Worm (Caenorhabditis elegans) whole organism, mixed stage, embryonic: ENCODE measurements around the gene M01B2.8.

ENCODE experiments used
- ceh-39 ChIP-seq: fragments of 150-350 bp; optimal IDR thresholded peaks from 2 replicates; lab custom pipeline; 2014; ENCODE audit warnings: missing biosample characterization, missing genetic modification characterization
- elt-1 ChIP-seq: sonication (generic microtip); optimal IDR thresholded peaks from 2 replicates; lab custom pipeline; 2017; ENCODE audit warnings: missing genetic modification characterization, mild to moderate bottlenecking, missing compliant biosample characterization, antibody characterized with exemption, moderate library complexity, borderline replicate concordance; ENCODE audit not compliant: insufficient read depth
- elt-3 ChIP-seq: fragments of 150-350 bp; optimal IDR thresholded peaks from 2 replicates; lab custom pipeline; 2014; ENCODE audit warnings: missing biosample characterization, missing genetic modification characterization
- lsy-2 ChIP-seq: fragments of 150-350 bp; optimal IDR thresholded peaks from 2 replicates; lab custom pipeline; 2014; ENCODE audit warnings: missing biosample characterization, missing genetic modification characterization
- mep-1 ChIP-seq: fragments of 150-350 bp; optimal IDR thresholded peaks from 2 replicates; lab custom pipeline; 2017; ENCODE audit warnings: missing biosample characterization, missing genetic modification reagents, missing genetic modification characterization, inconsistent platforms
- nhr-12 ChIP-seq: fragments of 150-350 bp; optimal IDR thresholded peaks from 2 replicates; lab custom pipeline; 2014; ENCODE audit warnings: missing biosample characterization, missing genetic modification characterization
- pha-4 ChIP-seq: fragments of 150-350 bp; optimal IDR thresholded peaks from 2 replicates; lab custom pipeline; 2018; ENCODE audit warnings: missing biosample characterization, missing genetic modification reagents, missing genetic modification characterization
- sem-2 ChIP-seq: fragments of 200-800 bp; sonication (Bioruptor generic); optimal IDR thresholded peaks from 2 replicates; lab custom pipeline; 2018; ENCODE audit warnings: mild to moderate bottlenecking, missing genetic modification characterization, missing compliant biosample characterization
- snpc-4 ChIP-seq: fragments of 150-350 bp; optimal IDR thresholded peaks from 2 replicates; lab custom pipeline; 2014; ENCODE audit warnings: missing biosample characterization, missing genetic modification characterization
- zip-8 ChIP-seq: fragments of 150-350 bp; optimal IDR thresholded peaks from 2 replicates; lab custom pipeline; 2014; ENCODE audit warnings: missing biosample characterization, missing genetic modification characterization

ce11 chrV:15232200-15232599 lies 27.8 kb upstream of the M01B2.8 start, which contains the start of gene srw-13:
- TF ChIP-seq snpc-4 (tag; lab: Kevin White, UChicago), result no peak
- TF ChIP-seq pha-4 (tag; lab: Kevin White, UChicago), result no peak
- TF ChIP-seq elt-1 (tag; lab: Kevin White, UChicago), result no peak
- TF ChIP-seq nhr-12, result no peak
- TF ChIP-seq zip-8, result no peak
- no peak for TF ChIP-seq lsy-2 (tag; lab: Kevin White, UChicago)
- no peak for TF ChIP-seq sem-2 (GFP tag; lab: Kevin White, UChicago)
- no peak for TF ChIP-seq ceh-39 (tag; lab: Kevin White, UChicago)
- no peak for TF ChIP-seq mep-1
- no peak for TF ChIP-seq elt-3 (tag; lab: Kevin White, UChicago)
